Fruit fly (Drosophila melanogaster): ENCODE measurements around the gene Glut1.

Gene Glut1

dm6 chr3L:901442-901841, 12.4 kb upstream of the Glut1 start:
- TF ChIP-seq lz (GFP tag; optimal IDR thresholded peaks at IDR 0.05) = no peak
- TF ChIP-seq dac (GFP tag; optimal IDR thresholded peaks at IDR 0.05) = no peak
- TF ChIP-seq fkh (GFP tag; optimal IDR thresholded peaks at IDR 0.05) = no peak
- no peak for TF ChIP-seq Hr4 (GFP tag; optimal IDR thresholded peaks at IDR 0.05)
- TF ChIP-seq svp (GFP tag) = no peak
- TF ChIP-seq CG31627 (GFP tag; optimal IDR thresholded peaks at IDR 0.05) = no peak

- TF ChIP-seq Lpt (GFP tag; optimal IDR thresholded peaks at IDR 0.05) = no peak
- no peak for TF ChIP-seq CG6792 (GFP tag; optimal IDR thresholded peaks at IDR 0.05)
- TF ChIP-seq Hr39 (GFP tag; optimal IDR thresholded peaks at IDR 0.05) = no peak
- no peak for TF ChIP-seq CG11762 (GFP tag; optimal IDR thresholded peaks at IDR 0.05; ENCODE audit: insufficient read depth)
- TF ChIP-seq CG6163 (GFP tag; IDR thresholded peaks at IDR 0.05) = no peak
- TF ChIP-seq CG11294 (GFP tag; IDR thresholded peaks at IDR 0.05) = no peak
- TF ChIP-seq salr (GFP tag; optimal IDR thresholded peaks at IDR 0.05) = no peak
- TF ChIP-seq Sox102F (GFP tag; optimal IDR thresholded peaks at IDR 0.05) = no peak
- TF ChIP-seq Eip78C (GFP tag) = no peak
- TF ChIP-seq dsx (GFP tag; optimal IDR thresholded peaks at IDR 0.05; ENCODE audit: poor library complexity, severe bottlenecking) = no peak
- no peak for TF ChIP-seq CG16779 (tag; optimal IDR thresholded peaks at IDR 0.05)
- no peak for TF ChIP-seq achi (GFP tag; optimal IDR thresholded peaks at IDR 0.05)
- TF ChIP-seq CG11902 (GFP tag; optimal IDR thresholded peaks at IDR 0.05) = no peak
- no peak for TF ChIP-seq Hr4 (GFP tag; optimal IDR thresholded peaks at IDR 0.05)
- no peak for TF ChIP-seq fd85E (GFP tag; optimal IDR thresholded peaks at IDR 0.05)
- no peak for TF ChIP-seq OdsH (GFP tag; optimal IDR thresholded peaks at IDR 0.05)
Observed at dm6 chr3L:902598-902997, 11.3 kb upstream of the Glut1 start, which contains the start of gene mat. Gene mat (plus strand): TSS chr3L:902898.

dm6 chr3L:903900-904299, 10.0 kb upstream of the Glut1 start:
- TF ChIP-seq CG31627 (GFP tag; optimal IDR thresholded peaks at IDR 0.05) (no peak), Eip78C (GFP tag) (no peak), Sox102F (GFP tag; optimal IDR thresholded peaks at IDR 0.05) (no peak), CG10669 (GFP tag; optimal IDR thresholded peaks at IDR 0.05) (no peak), dsx (GFP tag; optimal IDR thresholded peaks at IDR 0.05; ENCODE audit: poor library complexity, severe bottlenecking) (no peak), CG3032 (tag; optimal IDR thresholded peaks at IDR 0.05) (no peak), achi (GFP tag; optimal IDR thresholded peaks at IDR 0.05) (no peak), net (GFP tag; optimal IDR thresholded peaks at IDR 0.05) (no peak), eg (GFP tag; IDR thresholded peaks at IDR 0.05) (no peak), Ets21C (GFP tag; optimal IDR thresholded peaks at IDR 0.05) (no peak), fd85E (GFP tag; optimal IDR thresholded peaks at IDR 0.05) (no peak), CG15336 (GFP tag; IDR thresholded peaks at IDR 0.05) (no peak), Lpt (GFP tag; optimal IDR thresholded peaks at IDR 0.05) (no peak), Hr39 (GFP tag; optimal IDR thresholded peaks at IDR 0.05) (no peak), Met (GFP tag; optimal IDR thresholded peaks at IDR 0.05) (no peak)

- TF ChIP-seq CG7368 (GFP tag; optimal IDR thresholded peaks at IDR 0.05) = peak; percentile 47
- peak; percentile 4 for TF ChIP-seq Blimp-1 (GFP tag; optimal IDR thresholded peaks at IDR 0.05)
- no peak for TF ChIP-seq net (GFP tag; optimal IDR thresholded peaks at IDR 0.05)
- TF ChIP-seq eg (GFP tag; IDR thresholded peaks at IDR 0.05) = no peak
- 0 out of 3 replicates have a peak, but pooled peaks have one; percentile 16 for TF ChIP-seq CG8119 (GFP tag; IDR thresholded peaks at IDR 0.05)
- no peak for TF ChIP-seq Eip93F (GFP tag; optimal IDR thresholded peaks at IDR 0.05)
- no peak for TF ChIP-seq Hr38 (GFP tag; optimal IDR thresholded peaks at IDR 0.05)
- no peak for TF ChIP-seq CG4318 (GFP tag; optimal IDR thresholded peaks at IDR 0.05)
- peak; percentile 49 for TF ChIP-seq vri (GFP tag; optimal IDR thresholded peaks at IDR 0.05)
- TF ChIP-seq spab (GFP tag; optimal IDR thresholded peaks at IDR 0.05) = peak; percentile 43
- TF ChIP-seq CG11902 (GFP tag; optimal IDR thresholded peaks at IDR 0.05) = peak; percentile 23
- peak; percentile 41 for TF ChIP-seq CG10631 (GFP tag; optimal IDR thresholded peaks at IDR 0.05)
- peak; percentile 75 for TF ChIP-seq esn (GFP tag; optimal IDR thresholded peaks at IDR 0.05)
- peak; percentile 17 for TF ChIP-seq CG32006 (GFP tag; optimal IDR thresholded peaks at IDR 0.05)
- TF ChIP-seq Eip78C (GFP tag) = peak; percentile 80
- TF ChIP-seq ss (GFP tag; optimal IDR thresholded peaks at IDR 0.05) = peak in 1 of 2 experiments; percentile 33
- no peak for TF ChIP-seq fd85E (GFP tag; optimal IDR thresholded peaks at IDR 0.05)
- no peak for TF ChIP-seq CG6276 (GFP tag; optimal IDR thresholded peaks at IDR 0.05)
- TF ChIP-seq Eip75B (GFP tag; optimal IDR thresholded peaks at IDR 0.05) = peak; percentile 40
- TF ChIP-seq CG6163 (GFP tag; IDR thresholded peaks at IDR 0.05) = peak; percentile 56; the same call in 2 of the 3 replicates
- TF ChIP-seq CG6808 (GFP tag; optimal IDR thresholded peaks at IDR 0.05) = peak; percentile 34
- no peak for TF ChIP-seq CG11294 (GFP tag; IDR thresholded peaks at IDR 0.05)
- TF ChIP-seq topi (GFP tag; optimal IDR thresholded peaks at IDR 0.05) = peak; percentile 61
- peak; percentile 31 for TF ChIP-seq Ets21C (GFP tag; optimal IDR thresholded peaks at IDR 0.05)
- peak; percentile 69 for TF ChIP-seq CG3919 (GFP tag; optimal IDR thresholded peaks at IDR 0.05)
Observed at dm6 chr3L:904364-904763, 9.5 kb upstream of the Glut1 start.

Measured in whole organism, prepupa.